Worm (Caenorhabditis elegans) whole organism, L4 larva: Measurements from ENCODE around the gene nex-2.

ENCODE experiments used
- Y48G9A.11 ChIP-seq: fragments of 200-800 bp; sonication (Bioruptor generic); IDR thresholded peaks from 2 replicates; pipeline ENCODE4 v1.3.6; 2022; ENCODE audit warnings: missing genetic modification reagents, missing genetic modification characterization, missing compliant biosample characterization
- egl-27 ChIP-seq: sonication (generic microtip); optimal IDR thresholded peaks from 3 replicates; lab custom pipeline; 2017; ENCODE audit warnings: missing biosample characterization, missing genetic modification reagents, missing genetic modification characterization
- jun-1 ChIP-seq: fragments of 150-350 bp; optimal IDR thresholded peaks from 2 replicates; lab custom pipeline; 2014; ENCODE audit warnings: missing biosample characterization, missing genetic modification reagents, missing genetic modification characterization
- lin-15B ChIP-seq: fragments of 150-350 bp; sonication (generic microtip); optimal IDR thresholded peaks from 3 replicates; lab custom pipeline; 2014; ENCODE audit warnings: missing biosample characterization, missing genetic modification characterization
- pqm-1 ChIP-seq: sonication (generic microtip); optimal IDR thresholded peaks from 2 replicates; lab custom pipeline; 2017; ENCODE audit warnings: missing biosample characterization, missing genetic modification characterization
- sdz-12 ChIP-seq: fragments of 200-800 bp; sonication (Bioruptor generic); optimal IDR thresholded peaks from 2 replicates; lab custom pipeline; 2018; ENCODE audit warnings: mild to moderate bottlenecking, missing genetic modification characterization, missing compliant biosample characterization
- tra-1 ChIP-seq: fragments of 200-800 bp; sonication (Bioruptor generic); IDR thresholded peaks from 2 replicates; pipeline ENCODE4 v1.3.6; 2022; ENCODE audit warnings: missing genetic modification reagents, missing genetic modification characterization, missing compliant biosample characterization
- unc-130 ChIP-seq: sonication (generic microtip); optimal IDR thresholded peaks from 2 replicates; lab custom pipeline; 2016; ENCODE audit warnings: missing genetic modification reagents, missing genetic modification characterization, missing compliant biosample characterization

DNA sequence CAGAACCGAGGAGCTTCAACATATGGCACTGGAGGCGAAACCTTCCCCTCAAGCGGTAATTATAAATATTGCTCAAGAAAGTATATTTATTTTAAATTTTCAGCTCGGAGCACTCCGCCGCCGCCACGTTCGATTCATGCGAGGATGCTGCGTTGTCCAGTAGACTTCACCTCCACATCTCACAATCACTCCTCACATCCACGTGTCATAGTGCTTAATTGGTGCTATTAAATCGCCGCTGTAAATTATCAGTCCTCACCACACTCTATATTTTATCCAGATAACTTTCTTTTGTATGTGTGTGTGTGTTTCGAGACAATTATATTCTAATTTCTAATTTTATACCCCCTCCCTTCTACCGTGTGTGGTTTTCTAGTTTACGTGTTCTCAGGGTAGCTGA, 24.4 kb upstream of the nex-2 start:
- no peak for TF ChIP-seq pqm-1
- TF ChIP-seq egl-27 (tag; lab: Kevin White, UChicago) = no peak
- no peak for TF ChIP-seq sdz-12 (GFP tag; lab: Kevin White, UChicago)
- no peak for TF ChIP-seq jun-1
- TF ChIP-seq unc-130 (GFP tag; lab: Kevin White, UChicago) = no peak
- no peak for TF ChIP-seq Y48G9A.11 (GFP tag; lab: Robert Waterston, UW)
- TF ChIP-seq tra-1 (GFP tag; lab: Robert Waterston, UW) = no peak
- no peak for TF ChIP-seq lin-15B (tag; lab: Kevin White, UChicago)
